Worm (Caenorhabditis elegans): ENCODE results near the gene clec-231.

The clec-231 gene

DNA sequence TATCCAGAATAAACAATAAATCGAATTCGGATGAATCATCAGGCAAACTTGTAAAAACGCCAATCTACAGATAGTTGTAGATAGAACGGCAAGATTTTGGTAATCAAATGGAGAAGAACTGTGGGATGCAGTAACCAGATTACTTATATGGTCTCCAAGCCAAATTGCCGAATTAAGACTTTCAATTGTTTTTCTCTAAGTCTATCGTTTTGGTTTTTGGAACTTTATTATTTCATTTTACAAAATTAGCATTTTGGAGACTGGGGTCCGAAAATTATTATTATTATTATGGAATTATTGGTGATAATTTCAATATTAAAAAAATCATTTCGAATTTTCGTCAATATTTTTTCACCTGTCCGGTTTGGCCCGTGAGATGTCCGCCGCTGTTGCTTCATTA is 11.2 kb downstream of the clec-231 start, which contains the start of gene clec-228 (continued):
- TF ChIP-seq dve-1 (tag; optimal IDR thresholded peaks at IDR 0.05; ENCODE audit: insufficient read depth) = no peak
- TF ChIP-seq zfp-3 (GFP tag; conservative IDR thresholded peaks at IDR 0.05) = no peak
- no peak for TF ChIP-seq tra-1 (GFP tag; IDR thresholded peaks at IDR 0.05)
- TF ChIP-seq ceh-32 (tag; optimal IDR thresholded peaks at IDR 0.05; ENCODE audit: poor library complexity) = no peak
- TF ChIP-seq Y105C5A.15 (GFP tag; IDR thresholded peaks at IDR 0.05) = no peak

DNA sequence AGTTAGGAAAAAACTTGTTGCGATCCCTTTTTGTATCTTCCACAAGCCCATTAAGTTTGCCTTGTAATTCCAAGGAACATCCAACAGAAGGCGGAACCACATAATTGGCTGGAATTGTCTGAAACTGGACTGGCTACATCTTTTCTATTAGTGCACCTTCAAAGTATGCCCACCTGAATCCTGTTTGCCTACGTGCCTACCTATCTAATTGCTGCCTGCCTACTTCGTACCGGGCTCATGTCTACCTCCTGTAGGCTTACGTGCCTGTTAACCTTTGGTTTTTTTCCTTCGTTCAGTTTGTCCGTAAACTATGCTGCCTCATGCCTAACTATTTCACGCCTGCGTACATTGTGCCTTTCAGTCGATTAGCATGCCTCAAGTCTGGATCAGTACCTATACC is 13.1 kb downstream of the clec-231 start, which contains the start of gene wrt-7:
Gene wrt-7 (minus strand): TSS at position 101 of the 400 bp plus-strand sequence.
- peak in 1 of 2 experiments; percentile 33 for TF ChIP-seq unc-62 (GFP tag; optimal IDR thresholded peaks at IDR 0.05 in 1 of 2)
- no peak for TF ChIP-seq unc-62 (tag; optimal IDR thresholded peaks at IDR 0.05)
- TF ChIP-seq mxl-3 (GFP tag; optimal IDR thresholded peaks at IDR 0.05) = no peak

DNA sequence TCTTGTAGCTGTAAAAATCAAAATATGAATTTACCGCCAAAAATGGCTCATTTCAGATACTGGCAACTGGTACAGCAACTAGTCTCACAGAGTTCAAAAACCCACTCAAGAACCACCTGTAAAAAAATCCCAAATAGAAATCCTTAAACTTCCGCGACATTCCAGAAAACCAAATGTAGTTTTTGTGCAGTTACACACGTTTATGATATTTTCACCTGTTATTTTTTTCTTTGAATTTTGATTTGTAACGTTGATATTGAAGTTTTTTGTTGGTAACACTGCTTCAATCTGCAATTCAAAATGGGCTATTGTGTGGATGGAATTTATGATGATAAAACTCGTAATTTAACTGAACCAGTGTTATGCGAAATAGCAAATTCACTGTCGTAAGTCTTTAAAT is 17.7 kb downstream of the clec-231 start, which contains the start of gene srw-113:
Gene srw-113 (plus strand): TSS at position 301 of the 400 bp plus-strand sequence.
- TF ChIP-seq mes-2 (tag; optimal IDR thresholded peaks at IDR 0.05; ENCODE audit: poor library complexity, severe bottlenecking) (no peak), fkh-10 (GFP tag; optimal IDR thresholded peaks at IDR 0.05) (no peak), lir-3 (tag; optimal IDR thresholded peaks at IDR 0.05) (no peak), daf-19 (GFP tag; conservative IDR thresholded peaks at IDR 0.05) (no peak), nhr-111 (GFP tag; optimal IDR thresholded peaks at IDR 0.05) (no peak)

DNA sequence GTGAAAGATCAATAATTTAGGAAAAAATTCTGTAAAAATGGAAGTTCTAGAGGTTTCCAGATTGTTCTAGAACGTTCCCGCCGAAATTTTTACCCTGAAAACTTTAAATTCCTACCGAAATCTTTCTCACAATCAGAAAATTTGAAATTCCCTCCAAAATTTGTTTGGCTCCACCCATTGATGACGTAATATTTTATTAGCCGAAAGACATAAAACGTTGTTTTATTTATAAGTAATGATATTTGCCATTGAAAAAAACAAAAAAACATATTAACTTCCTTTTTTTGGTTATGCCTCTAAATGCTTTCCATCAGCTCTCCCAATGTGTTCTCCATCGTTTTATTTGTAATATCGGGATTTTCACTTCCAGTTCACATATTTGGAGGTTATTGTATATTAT is 20.2 kb downstream of the clec-231 start, which contains the start of gene srh-295:
Gene srh-295 (plus strand): TSS at position 301 of the 400 bp plus-strand sequence.
- TF ChIP-seq nhr-237 (tag; optimal IDR thresholded peaks at IDR 0.05) = no peak
- TF ChIP-seq jun-1 (tag; optimal IDR thresholded peaks at IDR 0.05) = no peak
- no peak for TF ChIP-seq nhr-42 (GFP tag; IDR thresholded peaks at IDR 0.05)
- TF ChIP-seq duxl-1 (tag; optimal IDR thresholded peaks at IDR 0.05; ENCODE audit: poor library complexity) = no peak
- TF ChIP-seq nhr-25 (tag; optimal IDR thresholded peaks at IDR 0.05; ENCODE audit: borderline replicate concordance, insufficient read depth) = no peak
- TF ChIP-seq daf-8 (GFP tag; IDR thresholded peaks at IDR 0.05) = no peak
- no peak for TF ChIP-seq gei-8 (GFP tag; optimal IDR thresholded peaks at IDR 0.05)
- TF ChIP-seq snpc-4 (tag; optimal IDR thresholded peaks at IDR 0.05) = no peak
- TF ChIP-seq zip-11 (GFP tag; IDR thresholded peaks at IDR 0.05) = no peak
- no peak for TF ChIP-seq skn-1 (tag; optimal IDR thresholded peaks at IDR 0.05)
- no peak for TF ChIP-seq ztf-7 (tag; optimal IDR thresholded peaks at IDR 0.05)
- TF ChIP-seq Y105C5A.15 (GFP tag; IDR thresholded peaks at IDR 0.05) = no peak
- no peak for TF ChIP-seq spr-3 (GFP tag; optimal IDR thresholded peaks at IDR 0.05)
- TF ChIP-seq cey-2 (tag; optimal IDR thresholded peaks at IDR 0.05; ENCODE audit: borderline replicate concordance, insufficient read depth) = no peak
- no peak for TF ChIP-seq mxl-2 (GFP tag; conservative IDR thresholded peaks at IDR 0.05)
- TF ChIP-seq unc-62 (GFP tag; optimal IDR thresholded peaks at IDR 0.05 in 1 of 2) = no peak
- TF ChIP-seq unc-62 (tag; optimal IDR thresholded peaks at IDR 0.05) = no peak
- no peak for TF ChIP-seq Y5F2A.4 (GFP tag; optimal IDR thresholded peaks at IDR 0.05)
- no peak for TF ChIP-seq ceh-32 (tag; optimal IDR thresholded peaks at IDR 0.05; ENCODE audit: poor library complexity)
- TF ChIP-seq ctbp-1 (GFP tag; IDR thresholded peaks at IDR 0.05) = no peak
- no peak for TF ChIP-seq lin-1 (GFP tag; IDR thresholded peaks at IDR 0.05)

DNA sequence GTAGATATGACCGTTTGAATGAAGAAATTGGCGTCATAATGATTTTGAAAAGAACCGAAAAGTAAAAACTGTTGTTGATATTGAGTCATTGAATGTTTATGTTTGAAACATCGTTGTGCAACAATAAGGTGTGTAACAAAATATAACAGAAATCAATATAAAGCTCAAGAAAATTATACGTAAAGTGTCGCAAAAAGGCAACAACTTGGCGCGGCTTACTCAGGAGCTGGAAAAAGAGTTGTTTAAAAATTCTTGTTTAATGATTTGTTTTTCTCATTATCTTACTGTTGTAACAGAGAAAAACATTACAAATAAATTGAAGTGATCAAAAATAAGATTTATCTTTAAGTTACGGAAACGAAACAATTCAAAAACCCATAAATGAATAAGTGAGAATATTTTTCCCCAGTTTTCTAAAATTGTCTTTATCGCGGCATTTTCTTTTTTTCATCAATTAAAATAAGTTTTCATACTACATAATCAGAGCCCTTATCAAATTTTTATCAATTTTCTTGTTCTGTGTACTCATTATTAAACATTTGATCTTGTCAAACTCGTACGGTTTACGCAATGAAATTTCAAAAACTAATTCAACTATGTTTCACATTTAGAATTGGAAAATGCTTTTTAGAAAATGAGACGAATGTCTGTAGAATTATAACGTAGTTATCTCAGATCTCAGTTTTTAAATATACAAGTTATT is 22.6 kb downstream of the clec-231 start, which contains the start of gene ZK1037.6:
Gene ZK1037.6 (minus strand): TSS at position 51 of the 703 bp plus-strand sequence.
- no peak for TF ChIP-seq dmd-8 (GFP tag; IDR thresholded peaks at IDR 0.05)
- no peak for TF ChIP-seq attf-4 (tag; optimal IDR thresholded peaks at IDR 0.05)
- TF ChIP-seq gei-8 (GFP tag; optimal IDR thresholded peaks at IDR 0.05) = no peak
- no peak for TF ChIP-seq nhr-10 (tag; optimal IDR thresholded peaks at IDR 0.05)
- no peak for TF ChIP-seq ztf-11 (tag; optimal IDR thresholded peaks at IDR 0.05)
- no peak for TF ChIP-seq R02D3.7 (tag; optimal IDR thresholded peaks at IDR 0.05)
- TF ChIP-seq aly-2 (tag; optimal IDR thresholded peaks at IDR 0.05) = no peak
- no peak for TF ChIP-seq zfp-3 (GFP tag; conservative IDR thresholded peaks at IDR 0.05)
- no peak for TF ChIP-seq daf-16 (GFP tag; optimal IDR thresholded peaks at IDR 0.05)
- TF ChIP-seq daf-16 (tag; optimal IDR thresholded peaks at IDR 0.05) = peak; percentile 15
- TF ChIP-seq T20F7.1 (GFP tag; optimal IDR thresholded peaks at IDR 0.05) = no peak
- TF ChIP-seq pqm-1 (tag; optimal IDR thresholded peaks at IDR 0.05) = peak; percentile 9
- TF ChIP-seq duxl-1 (tag; optimal IDR thresholded peaks at IDR 0.05; ENCODE audit: poor library complexity) = no peak
- TF ChIP-seq dmd-6 (GFP tag; IDR thresholded peaks at IDR 0.05) = no peak; the same call in 1 of the 2 replicates
- no peak for TF ChIP-seq ceh-82 (tag; optimal IDR thresholded peaks at IDR 0.05)
- no peak for TF ChIP-seq egl-43 (GFP tag; IDR thresholded peaks at IDR 0.05)
- TF ChIP-seq nhr-28 (tag; optimal IDR thresholded peaks at IDR 0.05) = peak; percentile 0

All from whole organism, L4 larva.